Fruit fly (Drosophila melanogaster) whole organism, embryonic: ENCODE results near the gene CG34436.

Experiments
- CG10654 ChIP-seq: fragments of 200-800 bp; sonication (Bioruptor generic); optimal IDR thresholded peaks from 2 replicates; lab custom pipeline; 2016; ENCODE audit warnings: missing biosample characterization, missing genetic modification characterization
- CG12104 ChIP-seq: fragments of 200-800 bp; sonication (Bioruptor generic); optimal IDR thresholded peaks from 3 replicates; lab custom pipeline; 2016; ENCODE audit warnings: missing biosample characterization, missing genetic modification characterization
- CG16813 ChIP-seq: fragments of 200-800 bp; sonication (Bioruptor generic); IDR thresholded peaks from 3 replicates; pipeline ENCODE4 v1.3.6; 2022; ENCODE audit warnings: missing biosample characterization, missing genetic modification characterization; ENCODE audit not compliant: partially characterized antibody
- CG31224 ChIP-seq: fragments of 200-800 bp; sonication (Bioruptor generic); IDR thresholded peaks from 2 replicates; pipeline ENCODE4 v1.3.6; 2022; ENCODE audit warnings: missing biosample characterization, missing genetic modification characterization
- CG31441 ChIP-seq: fragments of 200-800 bp; sonication (Bioruptor generic); IDR thresholded peaks from 2 replicates; pipeline ENCODE4 v1.3.6; 2022; ENCODE audit warnings: missing biosample characterization, missing genetic modification characterization
- Dref ChIP-seq: fragments of 200-800 bp; sonication (Bioruptor generic); IDR thresholded peaks from 2 replicates; pipeline ENCODE4 v1.3.6; 2022; ENCODE audit warnings: missing biosample characterization, missing genetic modification characterization
- jing ChIP-seq: fragments of 200-800 bp; sonication (Bioruptor generic); optimal IDR thresholded peaks from 2 replicates; lab custom pipeline; 2018; ENCODE audit warnings: missing biosample characterization, mild to moderate bottlenecking, missing genetic modification characterization
- pros ChIP-seq: fragments of 200-800 bp; sonication (Bioruptor generic); optimal IDR thresholded peaks from 3 replicates; lab custom pipeline; 2019; ENCODE audit warnings: missing biosample characterization, mild to moderate bottlenecking, missing genetic modification characterization, moderate library complexity
- usp ChIP-seq: fragments of >200 bp; optimal IDR thresholded peaks from 2 replicates; lab custom pipeline; 2017; ENCODE audit warnings: missing biosample characterization, missing genetic modification characterization

dm6 chr3R:28323718-28324350, 41.5 kb downstream of the CG34436 start:
- TF ChIP-seq CG31441 (GFP tag; lab: Robert Waterston, UW) (no peak), CG31224 (no peak), CG12104 (GFP tag; lab: Kevin White, UChicago) (no peak), pros (GFP tag; lab: Kevin White, UChicago) (no peak), jing (GFP tag; lab: Kevin White, UChicago) (no peak), CG10654 (GFP tag; lab: Kevin White, UChicago) (no peak), usp (no peak), Dref (GFP tag; lab: Robert Waterston, UW) (no peak), CG16813 (no peak)
